Fruit fly (Drosophila melanogaster) whole organism, embryonic: ENCODE measurements around the gene CG2841.

Experiments used
- C15 ChIP-seq: fragments of 200-800 bp; sonication (Bioruptor generic); IDR thresholded peaks from 3 replicates; pipeline ENCODE4 v1.3.6; 2022; ENCODE audit warnings: missing biosample characterization, missing genetic modification characterization
- CG1024 ChIP-seq: fragments of 200-800 bp; sonication (Bioruptor generic); IDR thresholded peaks from 2 replicates; pipeline ENCODE4 v1.3.6; 2022; ENCODE audit warnings: missing biosample characterization, missing genetic modification characterization
- CG10431 ChIP-seq: fragments of 200-800 bp; sonication (Bioruptor generic); optimal IDR thresholded peaks from 3 replicates; lab custom pipeline; 2018; ENCODE audit warnings: missing biosample characterization, mild to moderate bottlenecking, missing genetic modification characterization
- CG10462 ChIP-seq: fragments of 200-800 bp; sonication (Bioruptor generic); optimal IDR thresholded peaks from 2 replicates; lab custom pipeline; 2016; ENCODE audit warnings: missing biosample characterization, missing genetic modification characterization
- CG11695 ChIP-seq: fragments of 200-800 bp; sonication (Bioruptor generic); IDR thresholded peaks from 3 replicates; pipeline ENCODE4 v1.3.6; 2022; ENCODE audit warnings: missing biosample characterization, missing genetic modification characterization
- CG12299 ChIP-seq: fragments of 200-800 bp; sonication (Bioruptor generic); optimal IDR thresholded peaks from 2 replicates; lab custom pipeline; 2018; ENCODE audit warnings: missing biosample characterization, mild to moderate bottlenecking, missing genetic modification characterization
- CG12659 ChIP-seq: fragments of 200-800 bp; sonication (Bioruptor generic); optimal IDR thresholded peaks from 3 replicates; lab custom pipeline; 2017; ENCODE audit warnings: mild to moderate bottlenecking, missing biosample characterization, missing genetic modification reagents, missing genetic modification characterization
- CG13296 ChIP-seq: fragments of 200-800 bp; sonication (Bioruptor generic); optimal IDR thresholded peaks from 3 replicates; lab custom pipeline; 2018; ENCODE audit warnings: missing biosample characterization, mild to moderate bottlenecking, missing genetic modification characterization
- CG14014 ChIP-seq: fragments of 200-800 bp; sonication (Bioruptor generic); IDR thresholded peaks from 2 replicates; pipeline ENCODE4 v1.3.6; 2022; ENCODE audit warnings: missing biosample characterization, missing genetic modification characterization
- CG17328 ChIP-seq: fragments of 200-800 bp; sonication (Bioruptor generic); IDR thresholded peaks from 2 replicates; pipeline ENCODE4 v1.3.6; 2022; ENCODE audit warnings: missing biosample characterization, missing genetic modification characterization
- CG17568 ChIP-seq: fragments of 200-800 bp; sonication (Bioruptor generic); optimal IDR thresholded peaks from 2 replicates; lab custom pipeline; 2018; ENCODE audit warnings: missing biosample characterization, mild to moderate bottlenecking, missing genetic modification characterization, moderate library complexity
- CG2199 ChIP-seq: fragments of 200-800 bp; sonication (Bioruptor generic); IDR thresholded peaks from 3 replicates; pipeline ENCODE4 v1.3.6; 2022; ENCODE audit warnings: missing biosample characterization, missing genetic modification characterization
- CG2202 ChIP-seq: fragments of 200-800 bp; sonication (Bioruptor generic); optimal IDR thresholded peaks from 2 replicates; lab custom pipeline; 2018; ENCODE audit warnings: missing biosample characterization, mild to moderate bottlenecking, missing genetic modification characterization
- CG31388 ChIP-seq: fragments of 200-800 bp; sonication (Bioruptor generic); optimal IDR thresholded peaks from 2 replicates; lab custom pipeline; 2016; ENCODE audit warnings: missing biosample characterization, missing genetic modification characterization
- CG3281 ChIP-seq: fragments of 200-800 bp; sonication (Bioruptor generic); optimal IDR thresholded peaks from 3 replicates; lab custom pipeline; 2017; ENCODE audit warnings: missing biosample characterization, mild to moderate bottlenecking, missing genetic modification characterization
- CG4282 ChIP-seq: fragments of 200-800 bp; sonication (Bioruptor generic); optimal IDR thresholded peaks from 2 replicates; lab custom pipeline; 2016; ENCODE audit warnings: missing biosample characterization, missing genetic modification characterization
- CG4328 ChIP-seq: fragments of 200-800 bp; sonication (Bioruptor generic); optimal IDR thresholded peaks from 3 replicates; lab custom pipeline; 2017; ENCODE audit warnings: missing biosample characterization, missing genetic modification reagents, missing genetic modification characterization
- CG5245 ChIP-seq: fragments of 200-800 bp; sonication (Bioruptor generic); optimal IDR thresholded peaks from 3 replicates; lab custom pipeline; 2016; ENCODE audit warnings: missing biosample characterization, missing genetic modification characterization
- CG6272 ChIP-seq: fragments of 200-800 bp; sonication (Bioruptor generic); IDR thresholded peaks from 2 replicates; pipeline ENCODE4 v1.3.6; 2022; ENCODE audit warnings: missing biosample characterization, missing genetic modification characterization
- CG7372 ChIP-seq: fragments of 200-800 bp; sonication (Bioruptor generic); IDR thresholded peaks from 2 replicates; pipeline ENCODE4 v1.3.6; 2022; ENCODE audit warnings: missing biosample characterization, missing genetic modification characterization
- CG9797 ChIP-seq: fragments of 200-800 bp; sonication (Bioruptor generic); optimal IDR thresholded peaks from 3 replicates; lab custom pipeline; 2018; ENCODE audit warnings: missing biosample characterization, mild to moderate bottlenecking, missing genetic modification characterization
- Dad ChIP-seq: fragments of 200-800 bp; sonication (Bioruptor generic); optimal IDR thresholded peaks from 3 replicates; lab custom pipeline; 2016; ENCODE audit warnings: missing biosample characterization, missing genetic modification characterization
- Doc2 ChIP-seq: fragments of 200-800 bp; sonication (Bioruptor generic); IDR thresholded peaks from 2 replicates; pipeline ENCODE4 v1.3.6; 2022; ENCODE audit warnings: missing biosample characterization, missing genetic modification characterization
- Elba2 ChIP-seq: fragments of 200-800 bp; sonication (Bioruptor generic); optimal IDR thresholded peaks from 3 replicates; lab custom pipeline; 2016; ENCODE audit warnings: missing biosample characterization, missing genetic modification characterization
- GATAe ChIP-seq: fragments of 200-800 bp; sonication (Bioruptor generic); conservative IDR thresholded peaks from 2 replicates; pipeline ENCODE4 v1.3.6; 2022; ENCODE audit warnings: missing biosample characterization, missing genetic modification characterization
- Hand ChIP-seq: fragments of 200-800 bp; sonication (Bioruptor generic); optimal IDR thresholded peaks from 2 replicates; lab custom pipeline; 2017; ENCODE audit warnings: mild to moderate bottlenecking, missing biosample characterization, missing genetic modification reagents, missing genetic modification characterization
- Lpt ChIP-seq: fragments of >200 bp; optimal IDR thresholded peaks from 2 replicates; lab custom pipeline; 2018; ENCODE audit warnings: missing biosample characterization, missing genetic modification characterization
- Poxn ChIP-seq: fragments of 200-800 bp; sonication (Bioruptor generic); IDR thresholded peaks from 2 replicates; pipeline ENCODE4 v1.3.6; 2022; ENCODE audit warnings: missing biosample characterization, missing genetic modification characterization
- Rx ChIP-seq: fragments of 200-800 bp; sonication (Bioruptor generic); IDR thresholded peaks from 2 replicates; pipeline ENCODE4 v1.3.6; 2022; ENCODE audit warnings: missing biosample characterization, missing genetic modification characterization
- bcd ChIP-seq: fragments of 200-800 bp; sonication (Bioruptor generic); optimal IDR thresholded peaks from 2 replicates; lab custom pipeline; 2017; ENCODE audit warnings: missing biosample characterization, mild to moderate bottlenecking, missing genetic modification characterization
- dm ChIP-seq: fragments of 200-800 bp; sonication (Bioruptor generic); optimal IDR thresholded peaks from 3 replicates; lab custom pipeline; 2016; ENCODE audit warnings: missing biosample characterization, missing genetic modification characterization
- ftz-f1 ChIP-seq: fragments of 200-800 bp; sonication (Bioruptor generic); optimal IDR thresholded peaks from 2 replicates; lab custom pipeline; 2016; ENCODE audit warnings: missing biosample characterization, missing genetic modification characterization
- hkb ChIP-seq, 2 experiments: fragments of 200-800 bp in 1 of 2; fragments of >200 bp in 1 of 2; sonication (Bioruptor generic) in 1 of 2; IDR thresholded peaks in 1 of 2; optimal IDR thresholded peaks in 1 of 2; 2 replicates each; pipeline versions ENCODE4 v1.3.6 to Lab custom; 2017 to 2022; ENCODE audit warnings: missing biosample characterization in 1 of 2, missing genetic modification characterization in 1 of 2
- kah ChIP-seq: fragments of 200-800 bp; sonication (Bioruptor generic); optimal IDR thresholded peaks from 2 replicates; lab custom pipeline; 2018; ENCODE audit warnings: missing biosample characterization, mild to moderate bottlenecking, missing genetic modification characterization
- org-1 ChIP-seq: fragments of 200-800 bp; sonication (Bioruptor generic); optimal IDR thresholded peaks from 2 replicates; lab custom pipeline; 2017; ENCODE audit warnings: missing biosample characterization, missing genetic modification characterization
- pfk ChIP-seq: fragments of 200-800 bp; sonication (Bioruptor generic); optimal IDR thresholded peaks from 2 replicates; lab custom pipeline; 2018; ENCODE audit warnings: missing biosample characterization, mild to moderate bottlenecking, missing genetic modification characterization, moderate library complexity
- phol ChIP-seq: fragments of 200-800 bp; sonication (Bioruptor generic); optimal IDR thresholded peaks from 3 replicates; lab custom pipeline; 2018; ENCODE audit warnings: missing biosample characterization, mild to moderate bottlenecking, missing genetic modification characterization, moderate library complexity
- pum ChIP-seq: fragments of 200-800 bp; sonication (Bioruptor generic); optimal IDR thresholded peaks from 2 replicates; lab custom pipeline; 2016; ENCODE audit warnings: missing biosample characterization, missing genetic modification characterization
- rib ChIP-seq: fragments of 200-800 bp; sonication (Bioruptor generic); IDR thresholded peaks from 2 replicates; pipeline ENCODE4 v1.3.6; 2022; ENCODE audit warnings: missing biosample characterization, missing genetic modification characterization
- scrt ChIP-seq: fragments of 200-800 bp; sonication (Bioruptor generic); optimal IDR thresholded peaks from 2 replicates; lab custom pipeline; 2018; ENCODE audit warnings: missing biosample characterization, mild to moderate bottlenecking, missing genetic modification characterization, moderate library complexity
- sd ChIP-seq: fragments of 200-800 bp; sonication (Bioruptor generic); optimal IDR thresholded peaks from 3 replicates; lab custom pipeline; 2018; ENCODE audit warnings: missing biosample characterization, mild to moderate bottlenecking, missing genetic modification characterization, moderate library complexity
- sens-2 ChIP-seq: fragments of 200-800 bp; sonication (Bioruptor generic); IDR thresholded peaks from 2 replicates; pipeline ENCODE4 v1.3.6; 2022; ENCODE audit warnings: missing biosample characterization, missing genetic modification characterization
- sim ChIP-seq: fragments of 200-800 bp; sonication (Bioruptor generic); IDR thresholded peaks from 2 replicates; pipeline ENCODE4 v1.3.6; 2022; ENCODE audit warnings: missing biosample characterization, missing genetic modification characterization
- sima ChIP-seq: fragments of 200-800 bp; sonication (Bioruptor generic); optimal IDR thresholded peaks from 2 replicates; lab custom pipeline; 2016; ENCODE audit warnings: missing biosample characterization, missing genetic modification characterization
- sisA ChIP-seq: fragments of 200-800 bp; sonication (Bioruptor generic); IDR thresholded peaks from 2 replicates; pipeline ENCODE4 v1.3.6; 2022; ENCODE audit warnings: missing biosample characterization, missing genetic modification characterization
- ssp ChIP-seq: fragments of 200-800 bp; sonication (Bioruptor generic); IDR thresholded peaks from 2 replicates; pipeline ENCODE4 v1.3.6; 2022; ENCODE audit warnings: missing biosample characterization, missing genetic modification characterization
- stwl ChIP-seq: fragments of 200-800 bp; sonication (Bioruptor generic); optimal IDR thresholded peaks from 3 replicates; lab custom pipeline; 2018; ENCODE audit warnings: missing biosample characterization, mild to moderate bottlenecking, missing genetic modification characterization, moderate library complexity
- tin ChIP-seq: fragments of 200-800 bp; sonication (Bioruptor generic); optimal IDR thresholded peaks from 3 replicates; lab custom pipeline; 2016; ENCODE audit warnings: missing biosample characterization, missing genetic modification characterization
- zfh2 ChIP-seq: fragments of 200-800 bp; sonication (Bioruptor generic); optimal IDR thresholded peaks from 2 replicates; lab custom pipeline; 2016; ENCODE audit warnings: missing biosample characterization, missing genetic modification characterization

The CG2841 gene

DNA sequence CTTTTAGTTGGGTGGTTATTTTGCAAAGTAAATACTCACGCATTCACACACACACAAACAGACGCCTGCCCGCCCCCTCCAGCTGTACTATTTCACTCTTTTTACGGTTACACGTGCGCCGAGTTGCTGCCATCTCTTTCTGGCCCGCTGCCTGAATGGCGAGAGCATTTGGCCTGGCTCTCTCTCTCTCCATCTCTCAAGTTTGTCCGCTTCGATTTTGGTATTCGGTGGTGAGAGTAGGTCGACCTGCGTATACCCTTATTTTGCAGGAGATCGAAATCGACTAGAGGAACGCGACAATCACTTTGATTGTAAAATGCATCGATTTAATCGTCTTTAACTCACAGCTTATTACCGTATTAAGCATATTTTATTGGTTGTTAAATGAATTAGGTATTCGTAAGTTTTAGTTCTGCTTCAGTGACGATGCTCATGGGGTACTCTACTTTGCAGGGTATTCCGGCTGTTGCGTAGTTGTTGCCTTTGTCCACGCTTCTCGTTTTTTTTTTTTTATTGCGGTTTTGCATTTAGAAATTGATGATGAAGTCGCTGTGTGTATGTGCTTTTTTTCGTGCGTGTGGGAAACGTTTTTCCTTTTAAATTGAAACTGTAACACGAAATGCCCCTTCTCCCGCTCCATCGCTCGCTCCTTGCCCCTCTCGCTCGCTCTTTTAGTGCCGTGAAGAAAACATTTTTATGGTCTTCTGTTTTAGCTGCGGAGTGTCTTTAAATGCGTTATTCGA is 62.2 kb downstream of the CG2841 start (continued):
- peak; percentile 79 for TF ChIP-seq CG17568 (GFP tag; lab: Kevin White, UChicago)
- TF ChIP-seq hkb (optimal IDR thresholded peaks at IDR 0.05; lab: Kevin White, UChicago) = peak; percentile 47
- TF ChIP-seq hkb (GFP tag; IDR thresholded peaks at IDR 0.05; lab: Robert Waterston, UW) = peak; percentile 89
- TF ChIP-seq pum (GFP tag; lab: Kevin White, UChicago) = peak; percentile 87
- TF ChIP-seq CG12659 (GFP tag; lab: Kevin White, UChicago) = peak; percentile 90
- peak; percentile 85 for TF ChIP-seq CG4282 (GFP tag; lab: Kevin White, UChicago)
- TF ChIP-seq CG12299 = peak; percentile 87
- peak; percentile 13 for TF ChIP-seq CG31388
- peak; percentile 80 for TF ChIP-seq CG5245 (GFP tag; lab: Kevin White, UChicago)
- peak; percentile 14; the same call in 1 of the 3 replicates for TF ChIP-seq C15
- peak; percentile 93 for TF ChIP-seq zfh2 (GFP tag; lab: Kevin White, UChicago)
- peak; percentile 90 for TF ChIP-seq dm (GFP tag; lab: Kevin White, UChicago)
- peak; percentile 86 for TF ChIP-seq CG11695 (GFP tag; lab: Robert Waterston, UW)
- TF ChIP-seq tin = peak; percentile 84
- TF ChIP-seq CG14014 (GFP tag; lab: Robert Waterston, UW) = peak; percentile 86
- TF ChIP-seq phol = peak; percentile 87
- TF ChIP-seq org-1 = peak; percentile 88
- TF ChIP-seq sisA (GFP tag; lab: Robert Waterston, UW) = peak; percentile 86
- TF ChIP-seq kah (GFP tag; lab: Kevin White, UChicago) = peak; percentile 57
- peak; percentile 87 for TF ChIP-seq bcd (GFP tag; lab: Kevin White, UChicago)
- peak; percentile 53 for TF ChIP-seq CG7372 (GFP tag; lab: Robert Waterston, UW)
- peak; percentile 55; the same call in 1 of the 2 replicates for TF ChIP-seq CG1024 (GFP tag; lab: Robert Waterston, UW)
- TF ChIP-seq CG6272 = peak; percentile 57
- peak; percentile 70 for TF ChIP-seq CG4328 (GFP tag; lab: Kevin White, UChicago)
- TF ChIP-seq pfk (GFP tag; lab: Kevin White, UChicago) = no peak
- peak; percentile 32; the same call in 1 of the 2 replicates for TF ChIP-seq Poxn (GFP tag; lab: Robert Waterston, UW)
- no peak for TF ChIP-seq CG2199 (GFP tag; lab: Robert Waterston, UW)
- TF ChIP-seq CG13296 (GFP tag; lab: Kevin White, UChicago) = peak; percentile 89
- no peak for TF ChIP-seq stwl
- peak; percentile 73 for TF ChIP-seq CG10462 (GFP tag; lab: Kevin White, UChicago)
- TF ChIP-seq sim (GFP tag; lab: Robert Waterston, UW) = peak; percentile 17; the same call in 1 of the 2 replicates
- peak; percentile 91 for TF ChIP-seq scrt (GFP tag; lab: Kevin White, UChicago)
- peak; percentile 68 for TF ChIP-seq CG2202 (tag; lab: Kevin White, UChicago)
- TF ChIP-seq CG10431 (GFP tag; lab: Kevin White, UChicago) = peak; percentile 59
- TF ChIP-seq GATAe (GFP tag; lab: Robert Waterston, UW) = 0 out of 2 replicates have a peak, but pooled peaks have one; percentile 24
- no peak for TF ChIP-seq Elba2 (GFP tag; lab: Kevin White, UChicago)
- peak; percentile 73; the same call in 1 of the 2 replicates for TF ChIP-seq Rx
- TF ChIP-seq Doc2 (GFP tag; lab: Robert Waterston, UW) = peak; percentile 35; the same call in 1 of the 2 replicates
- peak; percentile 52 for TF ChIP-seq sima
- peak; percentile 89 for TF ChIP-seq CG3281
- TF ChIP-seq ssp (GFP tag; lab: Robert Waterston, UW) = peak; percentile 65
- TF ChIP-seq Lpt (GFP tag; lab: Kevin White, UChicago) = no peak
- TF ChIP-seq ftz-f1 = peak; percentile 73
- TF ChIP-seq Hand = peak; percentile 87
- peak; percentile 86 for TF ChIP-seq CG17328 (GFP tag; lab: Robert Waterston, UW)
- TF ChIP-seq sd (tag; lab: Kevin White, UChicago) = peak; percentile 39
- peak; percentile 63; the same call in 1 of the 2 replicates for TF ChIP-seq sens-2 (GFP tag; lab: Robert Waterston, UW)
- TF ChIP-seq rib (GFP tag; lab: Robert Waterston, UW) = no peak; the same call in none of the 2 replicates
- peak; percentile 94 for TF ChIP-seq Dad
- TF ChIP-seq CG9797 (GFP tag; lab: Kevin White, UChicago) = peak; percentile 6
